Worm (Caenorhabditis elegans): Measurements from ENCODE around the gene W04G3.10.

The W04G3.10 gene

DNA sequence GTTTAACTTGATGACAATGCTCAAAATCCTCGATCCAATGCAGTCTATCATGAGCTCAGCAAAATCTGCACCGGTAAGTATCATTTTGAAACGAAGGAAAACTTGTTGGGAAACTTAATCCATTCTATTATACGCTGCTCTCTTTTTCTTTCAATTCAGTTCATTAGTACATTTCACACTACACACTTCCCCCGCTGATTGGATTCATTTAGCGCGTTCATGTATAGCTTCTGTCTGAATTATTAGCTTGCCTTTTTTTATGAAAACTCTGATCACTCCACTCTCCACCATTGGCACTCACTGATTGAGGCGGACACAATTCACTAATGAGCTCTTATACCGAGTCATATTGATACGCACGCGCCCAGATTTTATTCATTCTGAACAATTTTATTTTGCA lies 39.8 kb downstream of the W04G3.10 start:
- TF ChIP-seq Y55F3AM.14 (GFP tag; optimal IDR thresholded peaks at IDR 0.05) (no peak), ceh-82 (tag; optimal IDR thresholded peaks at IDR 0.05) (no peak), elt-1 (tag; optimal IDR thresholded peaks at IDR 0.05) (no peak), nhr-129 (tag; optimal IDR thresholded peaks at IDR 0.05) (no peak), gmeb-1 (tag; optimal IDR thresholded peaks at IDR 0.05) (no peak), nhr-237 (tag; optimal IDR thresholded peaks at IDR 0.05) (no peak), ZK546.5 (tag; optimal IDR thresholded peaks at IDR 0.05) (no peak), nhr-10 (tag; optimal IDR thresholded peaks at IDR 0.05) (no peak), nhr-23 (tag; optimal IDR thresholded peaks at IDR 0.05) (no peak), C34F6.9 (tag; optimal IDR thresholded peaks at IDR 0.05) (no peak), lsy-2 (tag; optimal IDR thresholded peaks at IDR 0.05) (no peak), skn-1 (tag; optimal IDR thresholded peaks at IDR 0.05) (no peak), elt-3 (tag; optimal IDR thresholded peaks at IDR 0.05) (no peak), ztf-11 (tag; optimal IDR thresholded peaks at IDR 0.05) (no peak), crh-2 (tag; optimal IDR thresholded peaks at IDR 0.05) (no peak), zag-1 (tag; optimal IDR thresholded peaks at IDR 0.05) (no peak), ztf-4 (tag; optimal IDR thresholded peaks at IDR 0.05) (no peak), ama-1 (optimal IDR thresholded peaks at IDR 0.05) (no peak), sem-4 (tag; optimal IDR thresholded peaks at IDR 0.05) (no peak)

DNA sequence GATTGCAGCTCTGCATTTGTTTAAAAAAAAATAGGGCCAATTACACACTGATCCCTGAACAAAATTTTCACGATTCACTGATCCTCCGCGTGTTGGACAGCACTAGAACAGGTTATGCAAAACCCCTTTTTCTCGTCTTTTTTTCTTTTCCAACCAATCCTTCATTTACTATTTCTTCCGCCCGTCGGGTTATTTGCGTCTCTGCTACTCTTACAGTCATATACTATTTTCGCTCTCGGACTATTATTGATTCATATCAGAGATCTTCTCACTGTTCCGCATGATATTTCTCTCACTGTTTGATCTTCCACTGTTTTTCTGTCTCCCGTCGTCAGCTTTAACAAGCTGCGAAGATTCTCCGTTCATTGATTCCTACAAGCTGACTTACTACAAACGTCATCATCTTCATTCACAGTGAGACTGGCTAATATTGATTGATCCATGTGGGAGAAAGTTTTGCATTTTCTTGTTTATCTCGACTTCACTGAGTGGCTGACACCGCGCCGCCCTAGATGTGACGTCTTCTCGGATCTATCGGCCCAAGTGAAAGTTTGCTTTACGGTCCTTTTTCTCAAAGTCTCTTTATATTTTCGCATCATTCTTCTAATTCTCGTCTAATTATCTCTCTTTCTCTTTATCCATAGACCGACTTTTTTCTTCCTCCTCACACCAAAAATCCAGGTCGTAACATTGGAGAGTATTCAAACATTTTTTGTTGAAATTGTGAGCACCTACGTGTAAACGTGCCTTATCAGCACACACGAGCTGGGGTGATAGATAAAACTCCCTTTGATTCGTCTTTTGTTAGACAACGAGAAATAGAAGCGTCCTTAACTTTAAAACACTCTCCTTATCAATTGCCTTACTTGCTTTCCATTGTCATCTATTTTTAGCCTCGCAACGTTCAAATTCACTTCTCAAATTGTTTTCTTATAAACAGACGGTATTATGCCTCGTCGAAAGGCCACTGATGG lies 41.6 kb downstream of the W04G3.10 start:
- TF ChIP-seq mab-5 (tag; optimal IDR thresholded peaks at IDR 0.05) (no peak), mbf-1 (tag; optimal IDR thresholded peaks at IDR 0.05) (no peak), nhr-6 (tag; optimal IDR thresholded peaks at IDR 0.05) (no peak), ama-1 (optimal IDR thresholded peaks at IDR 0.05) (no peak), mdl-1 (tag; optimal IDR thresholded peaks at IDR 0.05) (peak in 1 of 2 experiments; percentile 0), egl-27 (tag; optimal IDR thresholded peaks at IDR 0.05) (no peak), nhr-21 (tag; optimal IDR thresholded peaks at IDR 0.05) (peak; percentile 35), C34F6.9 (tag; optimal IDR thresholded peaks at IDR 0.05) (no peak), blmp-1 (tag; optimal IDR thresholded peaks at IDR 0.05; ENCODE audit: insufficient read depth) (peak; percentile 89), sem-4 (tag; optimal IDR thresholded peaks at IDR 0.05) (peak; percentile 34), snpc-4 (tag; optimal IDR thresholded peaks at IDR 0.05) (no peak), sma-9 (GFP tag; optimal IDR thresholded peaks at IDR 0.05) (peak; percentile 26), sma-9 (tag; optimal IDR thresholded peaks at IDR 0.05) (no peak), elt-1 (tag; optimal IDR thresholded peaks at IDR 0.05) (no peak), lin-39 (tag; optimal IDR thresholded peaks at IDR 0.05) (no peak), F13H6.1 (tag; optimal IDR thresholded peaks at IDR 0.05) (peak; percentile 36), fos-1 (tag; optimal IDR thresholded peaks at IDR 0.05) (peak; percentile 59), dmd-4 (tag; optimal IDR thresholded peaks at IDR 0.05) (no peak), ceh-82 (tag; optimal IDR thresholded peaks at IDR 0.05) (no peak), unc-55 (GFP tag; optimal IDR thresholded peaks at IDR 0.05) (no peak), gmeb-1 (tag; optimal IDR thresholded peaks at IDR 0.05) (no peak), nhr-12 (tag; optimal IDR thresholded peaks at IDR 0.05) (no peak), ztf-1 (GFP tag; conservative IDR thresholded peaks at IDR 0.05) (no peak), crh-2 (tag; optimal IDR thresholded peaks at IDR 0.05) (peak; percentile 75), lin-11 (tag; optimal IDR thresholded peaks at IDR 0.05) (no peak), ztf-11 (tag; optimal IDR thresholded peaks at IDR 0.05) (no peak), Y55F3AM.14 (GFP tag; optimal IDR thresholded peaks at IDR 0.05) (no peak)

DNA sequence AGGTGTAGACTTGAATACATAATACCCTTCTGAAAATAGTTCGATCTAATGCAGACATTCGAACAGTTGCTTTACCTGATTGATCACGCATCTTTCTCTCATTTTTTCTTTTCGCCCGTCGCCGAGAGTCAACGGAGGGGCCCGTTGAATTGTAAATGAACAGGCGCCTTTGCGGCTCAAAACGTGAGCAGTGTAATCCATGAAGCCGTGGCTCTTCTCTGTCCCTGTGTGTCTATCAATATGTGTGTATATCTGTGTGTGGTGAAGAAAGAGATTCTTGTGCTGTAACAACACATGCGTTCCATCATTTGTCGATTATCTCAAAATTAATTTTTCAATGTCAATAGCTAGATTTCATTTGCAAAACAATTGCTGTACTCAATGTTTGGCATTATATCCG lies 42.5 kb downstream of the W04G3.10 start:
- TF ChIP-seq dmd-4 (tag; optimal IDR thresholded peaks at IDR 0.05) (no peak), nhr-11 (tag; optimal IDR thresholded peaks at IDR 0.05) (no peak), aly-2 (tag; optimal IDR thresholded peaks at IDR 0.05) (no peak), elt-1 (tag; optimal IDR thresholded peaks at IDR 0.05) (no peak), unc-39 (tag; optimal IDR thresholded peaks at IDR 0.05) (no peak), nhr-77 (tag; optimal IDR thresholded peaks at IDR 0.05) (no peak), mab-5 (tag; optimal IDR thresholded peaks at IDR 0.05) (peak; percentile 28), fos-1 (tag; optimal IDR thresholded peaks at IDR 0.05) (no peak), nhr-6 (tag; optimal IDR thresholded peaks at IDR 0.05) (peak; percentile 5), sma-9 (GFP tag; optimal IDR thresholded peaks at IDR 0.05) (peak; percentile 50), sma-9 (tag; optimal IDR thresholded peaks at IDR 0.05) (no peak), nhr-21 (tag; optimal IDR thresholded peaks at IDR 0.05) (no peak), ama-1 (optimal IDR thresholded peaks at IDR 0.05) (no peak), mbf-1 (tag; optimal IDR thresholded peaks at IDR 0.05) (no peak), C34F6.9 (tag; optimal IDR thresholded peaks at IDR 0.05) (peak; percentile 25), lsy-2 (tag; optimal IDR thresholded peaks at IDR 0.05) (peak in 1 of 2 experiments; percentile 9), nhr-12 (tag; optimal IDR thresholded peaks at IDR 0.05) (no peak), nhr-129 (tag; optimal IDR thresholded peaks at IDR 0.05) (peak; percentile 16), nhr-23 (tag; optimal IDR thresholded peaks at IDR 0.05) (no peak), F13H6.1 (tag; optimal IDR thresholded peaks at IDR 0.05) (peak; percentile 74), mdl-1 (tag; optimal IDR thresholded peaks at IDR 0.05) (no peak), nhr-10 (tag; optimal IDR thresholded peaks at IDR 0.05) (no peak), elt-3 (tag; optimal IDR thresholded peaks at IDR 0.05) (no peak), unc-62 (GFP tag; optimal IDR thresholded peaks at IDR 0.05) (no peak)

Data from whole organism, L2 larva.